Fruit fly (Drosophila melanogaster) whole organism, wandering third instar larva: ENCODE data around the gene tsl.

ENCODE experiments used
- Abd-B ChIP-seq: fragments of >200 bp; optimal IDR thresholded peaks from 2 replicates; lab custom pipeline; 2017; ENCODE audit warnings: missing biosample characterization, missing genetic modification characterization
- CG32264 ChIP-seq: fragments of 200-800 bp; sonication (Bioruptor generic); optimal IDR thresholded peaks from 2 replicates; lab custom pipeline; 2016; ENCODE audit warnings: missing biosample characterization, missing genetic modification characterization
- CG9705 ChIP-seq: fragments of 200-800 bp; sonication (Bioruptor generic); optimal IDR thresholded peaks from 2 replicates; lab custom pipeline; 2018; ENCODE audit warnings: missing biosample characterization, mild to moderate bottlenecking, missing genetic modification characterization
- CrebA ChIP-seq: fragments of 200-800 bp; sonication (Bioruptor generic); optimal IDR thresholded peaks from 2 replicates; lab custom pipeline; 2016; ENCODE audit warnings: missing biosample characterization, mild to moderate bottlenecking, missing genetic modification characterization, borderline replicate concordance
- Dfd ChIP-seq: fragments of >200 bp; optimal IDR thresholded peaks from 2 replicates; lab custom pipeline; 2017; ENCODE audit warnings: missing biosample characterization, missing genetic modification characterization
- Dif ChIP-seq: fragments of 200-275, 200-300 bp; sonication (Bioruptor generic); optimal IDR thresholded peaks from 2 replicates; lab custom pipeline; 2018; ENCODE audit warnings: missing biosample characterization, missing genetic modification characterization; ENCODE audit not compliant: partially characterized antibody
- HLH106 ChIP-seq: fragments of 200-800 bp; optimal IDR thresholded peaks from 3 replicates; lab custom pipeline; 2019; ENCODE audit warnings: missing biosample characterization, mild to moderate bottlenecking, missing genetic modification characterization, moderate library complexity
- Hnf4 ChIP-seq: fragments of 200-800 bp; sonication (Bioruptor generic); optimal IDR thresholded peaks from 2 replicates; lab custom pipeline; 2016; ENCODE audit warnings: missing biosample characterization, mild to moderate bottlenecking, missing genetic modification characterization
- Hr78 ChIP-seq: fragments of >200 bp; optimal IDR thresholded peaks from 2 replicates; lab custom pipeline; 2017; ENCODE audit warnings: missing biosample characterization, missing genetic modification characterization
- Hr83 ChIP-seq: fragments of 200-300 bp; sonication (Bioruptor generic); optimal IDR thresholded peaks from 2 replicates; lab custom pipeline; 2016; ENCODE audit warnings: missing biosample characterization, mild to moderate bottlenecking, missing genetic modification characterization, moderate library complexity; ENCODE audit not compliant: poor library complexity, severe bottlenecking
- Mio ChIP-seq: sonication (Bioruptor generic); optimal IDR thresholded peaks from 2 replicates; lab custom pipeline; 2016; ENCODE audit warnings: missing biosample characterization, missing genetic modification characterization
- N ChIP-seq: fragments of >200 bp; optimal IDR thresholded peaks from 2 replicates; lab custom pipeline; 2018; ENCODE audit warnings: missing biosample characterization, missing external identifiers, missing genetic modification characterization
- OdsH ChIP-seq: fragments of 200-800 bp; sonication (Bioruptor generic); optimal IDR thresholded peaks from 2 replicates; lab custom pipeline; 2016; ENCODE audit warnings: missing biosample characterization, mild to moderate bottlenecking, missing genetic modification characterization
- Rel ChIP-seq, 2 experiments: fragments of 200-800 bp; sonication (Bioruptor generic) in 1 of 2; optimal IDR thresholded peaks; 2 replicates in 1 of 2; 3 replicates in 1 of 2; lab custom pipeline; 2016 to 2019; ENCODE audit warnings: mild to moderate bottlenecking in 2 of 2, missing biosample characterization in 2 of 2, missing genetic modification characterization in 2 of 2, moderate library complexity in 1 of 2
- Sp1 ChIP-seq: fragments of 200-800 bp; sonication (Bioruptor generic); optimal IDR thresholded peaks from 3 replicates; lab custom pipeline; 2019; ENCODE audit warnings: missing biosample characterization, mild to moderate bottlenecking, missing genetic modification characterization, moderate library complexity
- Vsx2 ChIP-seq: fragments of 200-300, 225-300 bp; sonication (Bioruptor generic); optimal IDR thresholded peaks from 2 replicates; lab custom pipeline; 2018; ENCODE audit warnings: missing biosample characterization, missing genetic modification characterization; ENCODE audit not compliant: partially characterized antibody
- brk ChIP-seq: fragments of 200-800 bp; sonication (Bioruptor generic); optimal IDR thresholded peaks from 2 replicates; lab custom pipeline; 2016; ENCODE audit warnings: missing biosample characterization, mild to moderate bottlenecking, missing genetic modification characterization
- dl ChIP-seq, 2 experiments: fragments of 175-275, 200-275 bp in 1 of 2; fragments of 200-275 bp in 1 of 2; sonication (Bioruptor generic); optimal IDR thresholded peaks; lab custom pipeline; 2018; ENCODE audit warnings: mild to moderate bottlenecking in 2 of 2, missing biosample characterization in 2 of 2, missing genetic modification characterization in 2 of 2, moderate library complexity in 2 of 2; ENCODE audit not compliant: partially characterized antibody in 2 of 2, insufficient read depth in 1 of 2
- dmrt93B ChIP-seq: fragments of 200-800 bp; sonication (Bioruptor generic); optimal IDR thresholded peaks from 2 replicates; lab custom pipeline; 2018; ENCODE audit warnings: missing biosample characterization, mild to moderate bottlenecking, missing genetic modification characterization
- dsf ChIP-seq: sonication (Bioruptor generic); optimal IDR thresholded peaks from 2 replicates; lab custom pipeline; 2016; ENCODE audit warnings: missing biosample characterization, missing genetic modification characterization, borderline replicate concordance
- ey ChIP-seq: fragments of 200-800 bp; sonication (Bioruptor generic); optimal IDR thresholded peaks from 2 replicates; lab custom pipeline; 2016; ENCODE audit warnings: missing biosample characterization, missing genetic modification characterization
- fru ChIP-seq: fragments of 200-800 bp; sonication (Bioruptor generic); optimal IDR thresholded peaks from 3 replicates; lab custom pipeline; 2016; ENCODE audit warnings: missing biosample characterization, mild to moderate bottlenecking, missing genetic modification characterization
- h ChIP-seq: fragments of 200-800 bp; sonication (Bioruptor generic); optimal IDR thresholded peaks from 3 replicates; lab custom pipeline; 2016; ENCODE audit warnings: missing biosample characterization, mild to moderate bottlenecking, missing genetic modification characterization
- jim ChIP-seq: fragments of 175-275, 200-325 bp; sonication (Bioruptor generic); optimal IDR thresholded peaks from 2 replicates; lab custom pipeline; 2016; ENCODE audit warnings: missing biosample characterization, mild to moderate bottlenecking, missing genetic modification characterization
- psq ChIP-seq: fragments of 200-800 bp; sonication (Bioruptor generic); optimal IDR thresholded peaks from 3 replicates; lab custom pipeline; 2017; ENCODE audit warnings: missing biosample characterization, mild to moderate bottlenecking, missing genetic modification characterization, moderate library complexity
- rgr ChIP-seq: fragments of 200-800 bp; sonication (Bioruptor generic); optimal IDR thresholded peaks from 3 replicates; lab custom pipeline; 2016; ENCODE audit warnings: missing biosample characterization, mild to moderate bottlenecking, missing genetic modification characterization
- tai ChIP-seq: sonication (Bioruptor generic); optimal IDR thresholded peaks from 2 replicates; lab custom pipeline; 2016; ENCODE audit warnings: missing biosample characterization, missing genetic modification characterization
- usp ChIP-seq: fragments of >200 bp; optimal IDR thresholded peaks from 2 replicates; lab custom pipeline; 2017; ENCODE audit warnings: missing biosample characterization, missing genetic modification characterization
- woc ChIP-seq: sonication (Bioruptor generic); optimal IDR thresholded peaks from 2 replicates; lab custom pipeline; 2016; ENCODE audit warnings: missing biosample characterization, mild to moderate bottlenecking, missing genetic modification characterization

tsl gene

DNA sequence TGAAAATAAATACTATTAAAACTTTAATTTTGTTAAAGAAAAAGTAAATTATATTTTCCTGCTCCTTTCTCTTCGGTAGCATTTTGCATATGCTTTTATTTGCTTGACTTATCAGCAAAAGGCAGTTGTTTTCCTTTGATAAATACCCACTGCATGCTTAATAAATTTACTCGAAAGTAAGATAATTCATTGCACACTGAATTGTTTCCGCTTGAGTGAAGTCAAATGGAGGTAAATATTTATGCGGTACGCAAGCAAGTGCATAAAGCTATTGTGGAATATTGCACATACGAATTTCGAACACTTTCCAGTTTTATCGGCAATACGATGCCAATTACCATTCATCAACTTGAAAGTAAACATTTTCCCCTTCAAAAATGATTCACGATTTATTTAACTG is 40.7 kb upstream of the tsl start:
- TF ChIP-seq OdsH (GFP tag; lab: Kevin White, UChicago) = peak; percentile 14
- no peak for TF ChIP-seq tai (GFP tag; lab: Kevin White, UChicago)
- TF ChIP-seq Dfd (GFP tag; lab: Kevin White, UChicago) = no peak
- TF ChIP-seq HLH106 (tag; lab: Kevin White, UChicago) = peak; percentile 21
- TF ChIP-seq Rel (GFP tag; optimal IDR thresholded peaks at IDR 0.05; lab: Kevin White, UChicago) = no peak
- no peak for TF ChIP-seq Rel (tag; optimal IDR thresholded peaks at IDR 0.05; lab: Kevin White, UChicago)
- peak; percentile 7 for TF ChIP-seq h (GFP tag; lab: Kevin White, UChicago)
- peak; percentile 37 for TF ChIP-seq CG9705 (GFP tag; lab: Kevin White, UChicago)
- peak; percentile 35 for TF ChIP-seq Sp1 (GFP tag; lab: Kevin White, UChicago)
- TF ChIP-seq woc (GFP tag; lab: Kevin White, UChicago) = no peak
- no peak for TF ChIP-seq dsf (GFP tag; lab: Kevin White, UChicago)
- peak; percentile 33 for TF ChIP-seq CrebA
- no peak for TF ChIP-seq psq (GFP tag; lab: Kevin White, UChicago)

dm6 chr3R:21822562-21822933 is 40.2 kb upstream of the tsl start, which contains the start of gene CASK:
Gene CASK (minus strand): TSS chr3R:21822674.
- TF ChIP-seq OdsH (GFP tag; lab: Kevin White, UChicago) = no peak
- TF ChIP-seq Hr83 = peak; percentile 3
- TF ChIP-seq dmrt93B (GFP tag; lab: Kevin White, UChicago) = no peak
- no peak for TF ChIP-seq CG32264 (GFP tag; lab: Kevin White, UChicago)
- TF ChIP-seq fru (GFP tag; lab: Kevin White, UChicago) = no peak
- no peak for TF ChIP-seq usp
- peak; percentile 20 for TF ChIP-seq rgr (GFP tag; lab: Kevin White, UChicago)
- no peak for TF ChIP-seq ey (GFP tag; lab: Kevin White, UChicago)
- no peak for TF ChIP-seq psq (GFP tag; lab: Kevin White, UChicago)
- TF ChIP-seq Hr78 (GFP tag; lab: Kevin White, UChicago) = no peak
- peak; percentile 27 for TF ChIP-seq woc (GFP tag; lab: Kevin White, UChicago)
- TF ChIP-seq dl (GFP tag; optimal IDR thresholded peaks at IDR 0.05; lab: Kevin White, UChicago; ENCODE audit: insufficient read depth in 1 of 2, partially characterized antibody in 2 of 2) = no peak
- TF ChIP-seq Abd-B = no peak
- no peak for TF ChIP-seq Hnf4
- TF ChIP-seq dsf (GFP tag; lab: Kevin White, UChicago) = no peak
- no peak for TF ChIP-seq Rel (GFP tag; optimal IDR thresholded peaks at IDR 0.05; lab: Kevin White, UChicago)
- peak; percentile 8 for TF ChIP-seq Rel (tag; optimal IDR thresholded peaks at IDR 0.05; lab: Kevin White, UChicago)
- TF ChIP-seq brk (GFP tag; lab: Kevin White, UChicago) = no peak
- TF ChIP-seq Dif (GFP tag; lab: Kevin White, UChicago) = no peak
- TF ChIP-seq Vsx2 (GFP tag; lab: Kevin White, UChicago) = no peak

dm6 chr3R:21821684-21822561 is 39.6 kb upstream of the tsl start:
- TF ChIP-seq CrebA (no peak), ey (GFP tag; lab: Kevin White, UChicago) (no peak), HLH106 (tag; lab: Kevin White, UChicago) (no peak), jim (GFP tag; lab: Kevin White, UChicago) (no peak), Sp1 (GFP tag; lab: Kevin White, UChicago) (no peak), dsf (GFP tag; lab: Kevin White, UChicago) (no peak), Rel (GFP tag; optimal IDR thresholded peaks at IDR 0.05; lab: Kevin White, UChicago) (no peak), Rel (tag; optimal IDR thresholded peaks at IDR 0.05; lab: Kevin White, UChicago) (peak; percentile 87), CG9705 (GFP tag; lab: Kevin White, UChicago) (no peak), Dif (GFP tag; lab: Kevin White, UChicago) (peak; percentile 69), dl (GFP tag; optimal IDR thresholded peaks at IDR 0.05; lab: Kevin White, UChicago; ENCODE audit: insufficient read depth in 1 of 2, partially characterized antibody in 2 of 2) (no peak), N (peak; percentile 0), Dfd (GFP tag; lab: Kevin White, UChicago) (peak; percentile 51), Hr83 (no peak), Mio (GFP tag; lab: Kevin White, UChicago) (no peak), dmrt93B (GFP tag; lab: Kevin White, UChicago) (no peak), usp (no peak), tai (GFP tag; lab: Kevin White, UChicago) (no peak)
